Worm (Caenorhabditis elegans) whole organism, L2 larva: Measurements from ENCODE around the gene srg-67.

Source experiments
- C34F6.9 ChIP-seq: fragments of 150-350 bp; optimal IDR thresholded peaks from 2 replicates; lab custom pipeline; 2014; ENCODE audit warnings: missing biosample characterization, missing genetic modification characterization
- F13H6.1 ChIP-seq: sonication (generic microtip); optimal IDR thresholded peaks from 2 replicates; lab custom pipeline; 2016; ENCODE audit warnings: missing genetic modification characterization, missing compliant biosample characterization
- Y55F3AM.14 ChIP-seq: fragments of 200-800 bp; sonication (Bioruptor generic); optimal IDR thresholded peaks from 2 replicates; lab custom pipeline; 2018; ENCODE audit warnings: mild to moderate bottlenecking, missing genetic modification characterization, missing compliant biosample characterization
- ama-1 ChIP-seq: fragments of 150-350 bp; optimal IDR thresholded peaks from 2 replicates; lab custom pipeline; 2018; ENCODE audit warnings: inconsistent platforms
- blmp-1 ChIP-seq: sonication (generic microtip); optimal IDR thresholded peaks from 2 replicates; lab custom pipeline; 2017; ENCODE audit warnings: missing genetic modification characterization, mild to moderate bottlenecking, missing compliant biosample characterization, antibody characterized with exemption, moderate library complexity; ENCODE audit not compliant: insufficient read depth
- ceh-16 ChIP-seq: fragments of 150-350 bp; optimal IDR thresholded peaks from 2 replicates; lab custom pipeline; 2014; ENCODE audit warnings: missing biosample characterization, missing genetic modification characterization
- dmd-4 ChIP-seq: sonication (generic microtip); optimal IDR thresholded peaks from 2 replicates; lab custom pipeline; 2017; ENCODE audit warnings: missing biosample characterization, missing genetic modification characterization
- egl-27 ChIP-seq: sonication (generic microtip); optimal IDR thresholded peaks from 3 replicates; lab custom pipeline; 2017; ENCODE audit warnings: missing biosample characterization, missing genetic modification reagents, missing genetic modification characterization
- fos-1 ChIP-seq: fragments of 150-350 bp; optimal IDR thresholded peaks from 2 replicates; lab custom pipeline; 2014; ENCODE audit warnings: missing biosample characterization, missing genetic modification characterization
- gmeb-1 ChIP-seq: fragments of 150-350 bp; optimal IDR thresholded peaks from 2 replicates; lab custom pipeline; 2014; ENCODE audit warnings: missing biosample characterization, missing genetic modification characterization
- lin-13 ChIP-seq: fragments of 150-350 bp; optimal IDR thresholded peaks from 2 replicates; lab custom pipeline; 2014; ENCODE audit warnings: missing biosample characterization, missing genetic modification reagents, missing genetic modification characterization
- mab-5 ChIP-seq: fragments of 150-350 bp; optimal IDR thresholded peaks from 2 replicates; lab custom pipeline; 2014; ENCODE audit warnings: missing biosample characterization, missing genetic modification characterization
- mbf-1 ChIP-seq: sonication (generic microtip); optimal IDR thresholded peaks from 2 replicates; lab custom pipeline; 2017; ENCODE audit warnings: missing biosample characterization, missing genetic modification characterization
- nhr-10 ChIP-seq: sonication (generic microtip); optimal IDR thresholded peaks from 2 replicates; lab custom pipeline; 2017; ENCODE audit warnings: missing biosample characterization, missing genetic modification characterization
- nhr-11 ChIP-seq: fragments of 150-350 bp; optimal IDR thresholded peaks from 2 replicates; lab custom pipeline; 2014; ENCODE audit warnings: missing biosample characterization, missing genetic modification characterization
- nhr-12 ChIP-seq: fragments of 150-350 bp; optimal IDR thresholded peaks from 2 replicates; lab custom pipeline; 2014; ENCODE audit warnings: missing biosample characterization, missing genetic modification characterization
- nhr-129 ChIP-seq: fragments of 150-350 bp; optimal IDR thresholded peaks from 2 replicates; lab custom pipeline; 2014; ENCODE audit warnings: missing biosample characterization, missing genetic modification characterization
- nhr-25 ChIP-seq: fragments of 150-350 bp; sonication (generic microtip); optimal IDR thresholded peaks from 3 replicates; lab custom pipeline; 2014; ENCODE audit warnings: missing biosample characterization, missing genetic modification characterization
- sem-4 ChIP-seq: fragments of 150-350 bp; optimal IDR thresholded peaks from 2 replicates; lab custom pipeline; 2014; ENCODE audit warnings: missing biosample characterization, missing genetic modification reagents, missing genetic modification characterization
- sma-9 ChIP-seq, 2 experiments: fragments of 150-350 bp in 1 of 2; sonication (generic microtip) in 1 of 2; optimal IDR thresholded peaks; 2 replicates each; lab custom pipeline; 2014 to 2016; ENCODE audit warnings: missing genetic modification characterization in 2 of 2, mild to moderate bottlenecking in 1 of 2, missing biosample characterization in 1 of 2, missing compliant biosample characterization in 1 of 2, missing genetic modification reagents in 1 of 2, moderate library complexity in 1 of 2
- unc-55 ChIP-seq: fragments of 150-350 bp; sonication (generic microtip); optimal IDR thresholded peaks from 3 replicates; lab custom pipeline; 2014; ENCODE audit warnings: missing biosample characterization, missing genetic modification reagents, missing genetic modification characterization
- unc-62 ChIP-seq: fragments of 150-350 bp; optimal IDR thresholded peaks from 2 replicates; lab custom pipeline; 2014; ENCODE audit warnings: missing biosample characterization, missing genetic modification reagents, missing genetic modification characterization
- ztf-1 ChIP-seq: fragments of 200-800 bp; sonication (Bioruptor generic); conservative IDR thresholded peaks from 2 replicates; pipeline ENCODE4 v1.3.6; 2022; ENCODE audit warnings: missing genetic modification characterization, missing compliant biosample characterization
- ztf-4 ChIP-seq: fragments of 150-350 bp; optimal IDR thresholded peaks from 2 replicates; lab custom pipeline; 2014; ENCODE audit warnings: missing biosample characterization, missing genetic modification characterization

The srg-67 gene

ce11 chrV:5425008-5425407, 37.8 kb downstream of the srg-67 start (continued):
- no peak for TF ChIP-seq ama-1 (lab: Kevin White, UChicago)
- no peak for TF ChIP-seq dmd-4 (tag; lab: Kevin White, UChicago)
- TF ChIP-seq sem-4 (tag; lab: Kevin White, UChicago): no peak
- no peak for TF ChIP-seq nhr-11 (tag; lab: Kevin White, UChicago)
- TF ChIP-seq unc-62 (GFP tag; lab: Kevin White, UChicago): no peak
- TF ChIP-seq ceh-16 (tag; lab: Kevin White, UChicago): peak; percentile 92
- no peak for TF ChIP-seq lin-13 (GFP tag; lab: Kevin White, UChicago)
- TF ChIP-seq, all 48 proteins: peak for 16

- TF ChIP-seq nhr-129 (tag; lab: Kevin White, UChicago) (peak; percentile 26), C34F6.9 (tag; lab: Kevin White, UChicago) (no peak), ceh-16 (tag; lab: Kevin White, UChicago) (no peak), lin-13 (GFP tag; lab: Kevin White, UChicago) (no peak)
Observed at ce11 chrV:5423120-5423519, 39.7 kb downstream of the srg-67 start, which contains the start of gene cyp-14A5. Gene cyp-14A5, minus strand, starts transcription at chrV:5423282.

ce11 chrV:5419915-5420314, 42.9 kb downstream of the srg-67 start, which contains the start of gene F08F3.6:
Gene F08F3.6, minus strand, starts transcription at chrV:5420067.
- no peak for TF ChIP-seq unc-55
- TF ChIP-seq ztf-4 (tag; lab: Kevin White, UChicago): no peak
- TF ChIP-seq lin-13 (GFP tag; lab: Kevin White, UChicago): no peak
- TF ChIP-seq mbf-1 (tag; lab: Kevin White, UChicago): no peak
- TF ChIP-seq nhr-10 (tag; lab: Kevin White, UChicago): no peak
- TF ChIP-seq sma-9 (GFP tag; optimal IDR thresholded peaks at IDR 0.05; lab: Kevin White, UChicago): no peak
- no peak for TF ChIP-seq sma-9 (tag; optimal IDR thresholded peaks at IDR 0.05; lab: Kevin White, UChicago)
- TF ChIP-seq gmeb-1: no peak
- no peak for TF ChIP-seq mab-5 (tag; lab: Kevin White, UChicago)
- no peak for TF ChIP-seq F13H6.1
- TF ChIP-seq fos-1: no peak
- TF ChIP-seq nhr-25 (tag; lab: Kevin White, UChicago): no peak

- TF ChIP-seq blmp-1 (tag; lab: Kevin White, UChicago) (peak; percentile 44), Y55F3AM.14 (GFP tag; lab: Kevin White, UChicago) (no peak), egl-27 (tag; lab: Kevin White, UChicago) (no peak), nhr-25 (tag; lab: Kevin White, UChicago) (peak; percentile 34), ztf-1 (GFP tag; lab: Robert Waterston, UW) (no peak), sem-4 (tag; lab: Kevin White, UChicago) (no peak), nhr-12 (tag; lab: Kevin White, UChicago) (no peak), sma-9 (GFP tag; optimal IDR thresholded peaks at IDR 0.05; lab: Kevin White, UChicago) (peak; percentile 69), sma-9 (tag; optimal IDR thresholded peaks at IDR 0.05; lab: Kevin White, UChicago) (no peak)
Observed at ce11 chrV:5412808-5413405, 49.9 kb downstream of the srg-67 start, which contains the start of gene F08F3.10. Gene F08F3.10, plus strand, starts transcription at chrV:5413355.
